Fruit fly (Drosophila melanogaster) whole organism, embryonic: ENCODE results near the gene CG13796.

Source experiments
- CG12104 ChIP-seq: fragments of 200-800 bp; sonication (Bioruptor generic); optimal IDR thresholded peaks from 3 replicates; lab custom pipeline; 2016; ENCODE audit warnings: missing biosample characterization, missing genetic modification characterization
- CG5180 ChIP-seq: fragments of 200-800 bp; sonication (Bioruptor generic); optimal IDR thresholded peaks from 3 replicates; lab custom pipeline; 2017; ENCODE audit warnings: missing biosample characterization, missing genetic modification characterization, mild to moderate bottlenecking, moderate library complexity, missing genetic modification reagents
- CG6765 ChIP-seq: fragments of 200-800 bp; sonication (Bioruptor generic); optimal IDR thresholded peaks from 3 replicates; lab custom pipeline; 2017; ENCODE audit warnings: missing biosample characterization, mild to moderate bottlenecking, missing genetic modification characterization
- CoRest ChIP-seq: fragments of 200-800 bp; sonication (Bioruptor generic); optimal IDR thresholded peaks from 3 replicates; lab custom pipeline; 2018; ENCODE audit warnings: missing biosample characterization, mild to moderate bottlenecking, missing genetic modification characterization, moderate library complexity
- Sox100B ChIP-seq: fragments of 200-800 bp; sonication (Bioruptor generic); optimal IDR thresholded peaks from 3 replicates; lab custom pipeline; 2018; ENCODE audit warnings: missing biosample characterization, mild to moderate bottlenecking, missing genetic modification characterization
- cato ChIP-seq: fragments of 200-800 bp; sonication (Bioruptor generic); optimal IDR thresholded peaks from 2 replicates; lab custom pipeline; 2016; ENCODE audit warnings: missing biosample characterization, missing genetic modification characterization, borderline replicate concordance
- disco-r ChIP-seq: fragments of 200-800 bp; sonication (Bioruptor generic); optimal IDR thresholded peaks from 2 replicates; lab custom pipeline; 2016; ENCODE audit warnings: missing biosample characterization, missing genetic modification characterization
- ewg ChIP-seq: fragments of 200-800 bp; sonication (Bioruptor generic); optimal IDR thresholded peaks from 3 replicates; lab custom pipeline; 2017; ENCODE audit warnings: mild to moderate bottlenecking, missing biosample characterization, missing genetic modification reagents, missing genetic modification characterization
- jing ChIP-seq: fragments of 200-800 bp; sonication (Bioruptor generic); optimal IDR thresholded peaks from 2 replicates; lab custom pipeline; 2018; ENCODE audit warnings: missing biosample characterization, mild to moderate bottlenecking, missing genetic modification characterization
- lbe ChIP-seq: fragments of 200-800 bp; sonication (Bioruptor generic); optimal IDR thresholded peaks from 2 replicates; lab custom pipeline; 2016; ENCODE audit warnings: missing biosample characterization, mild to moderate bottlenecking, missing genetic modification characterization
- psq ChIP-seq: fragments of 200-800 bp; sonication (Bioruptor generic); optimal IDR thresholded peaks from 2 replicates; lab custom pipeline; 2017; ENCODE audit warnings: missing biosample characterization, missing genetic modification characterization
- rib ChIP-seq: fragments of 200-800 bp; sonication (Bioruptor generic); IDR thresholded peaks from 2 replicates; pipeline ENCODE4 v1.3.6; 2022; ENCODE audit warnings: missing biosample characterization, missing genetic modification characterization
- sd ChIP-seq: fragments of 200-800 bp; sonication (Bioruptor generic); optimal IDR thresholded peaks from 3 replicates; lab custom pipeline; 2018; ENCODE audit warnings: missing biosample characterization, mild to moderate bottlenecking, missing genetic modification characterization, moderate library complexity

DNA sequence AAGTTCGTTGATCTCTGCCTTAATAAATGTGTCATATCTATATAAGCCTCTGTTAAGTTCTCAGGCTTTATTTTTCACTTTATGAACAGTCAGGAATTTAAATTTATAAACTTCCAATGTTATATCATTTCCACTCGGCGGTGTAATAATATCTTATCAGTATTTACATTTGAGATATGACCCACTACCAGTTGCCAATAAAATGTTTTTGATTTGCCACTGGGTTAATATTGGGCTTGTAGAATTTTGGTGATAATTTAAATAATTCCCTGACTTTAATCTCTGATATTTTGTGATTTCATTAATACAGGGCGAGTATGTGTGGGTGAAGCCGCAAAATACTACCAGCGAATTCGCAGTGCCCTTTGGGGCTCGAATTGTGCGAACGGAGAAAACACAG lies 52.2 kb downstream of the CG13796 start:
- no peak for TF ChIP-seq CG6765
- TF ChIP-seq rib (GFP tag; lab: Robert Waterston, UW), result no peak
- TF ChIP-seq ewg, result no peak
- TF ChIP-seq disco-r, result no peak
- no peak for TF ChIP-seq sd (tag; lab: Kevin White, UChicago)
- no peak for TF ChIP-seq CG5180
- TF ChIP-seq lbe (GFP tag; lab: Kevin White, UChicago), result no peak
- TF ChIP-seq CG12104, result no peak
- TF ChIP-seq psq, result no peak
- TF ChIP-seq CoRest (tag; lab: Kevin White, UChicago), result no peak
- no peak for TF ChIP-seq Sox100B
- no peak for TF ChIP-seq jing
- TF ChIP-seq cato (GFP tag; lab: Kevin White, UChicago), result no peak
